Worm (Caenorhabditis elegans): ENCODE results near the gene lido-13.

Gene lido-13

DNA sequence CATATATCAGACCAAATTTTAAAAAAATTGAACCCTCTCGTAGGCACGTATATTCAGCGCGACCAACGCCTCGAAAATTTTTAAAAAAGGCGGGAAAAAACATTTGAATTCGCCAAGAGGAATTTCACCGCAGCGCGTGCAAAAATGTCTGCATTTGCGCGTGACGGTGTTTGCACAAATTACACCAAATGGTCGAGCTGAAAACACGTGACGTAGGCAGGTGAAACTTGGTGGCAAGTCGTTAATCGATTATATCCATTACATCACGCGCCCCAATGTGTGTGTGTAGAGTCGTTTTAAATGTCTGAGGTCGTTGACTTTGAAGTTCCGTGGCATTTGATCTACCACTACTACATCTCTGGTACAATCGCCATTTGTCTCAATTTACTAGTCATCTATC, 3.4 kb downstream of the lido-13 start, which contains the start of gene sri-31:
Gene sri-31, plus strand, starts transcription at position 301 of the 400 bp plus-strand sequence.
- TF ChIP-seq tbx-9 (tag; optimal IDR thresholded peaks at IDR 0.05; ENCODE audit: borderline replicate concordance) (no peak), repo-1 (tag; optimal IDR thresholded peaks at IDR 0.05) (no peak), pbrm-1 (GFP tag; IDR thresholded peaks at IDR 0.05) (no peak), ztf-22 (GFP tag; optimal IDR thresholded peaks at IDR 0.05) (no peak), atf-7 (tag; optimal IDR thresholded peaks at IDR 0.05) (no peak), lsl-1 (GFP tag; optimal IDR thresholded peaks at IDR 0.05) (no peak), ztf-6 (GFP tag; IDR thresholded peaks at IDR 0.05) (no peak), unc-62 (GFP tag; optimal IDR thresholded peaks at IDR 0.05) (no peak), madf-6 (GFP tag; IDR thresholded peaks at IDR 0.05) (no peak), hmg-20 (GFP tag; IDR thresholded peaks at IDR 0.05) (no peak), attf-5 (GFP tag; optimal IDR thresholded peaks at IDR 0.05) (no peak), Y56A3A.18 (GFP tag; IDR thresholded peaks at IDR 0.05) (no peak), Y53F4B.3 (GFP tag; IDR thresholded peaks at IDR 0.05) (no peak)

DNA sequence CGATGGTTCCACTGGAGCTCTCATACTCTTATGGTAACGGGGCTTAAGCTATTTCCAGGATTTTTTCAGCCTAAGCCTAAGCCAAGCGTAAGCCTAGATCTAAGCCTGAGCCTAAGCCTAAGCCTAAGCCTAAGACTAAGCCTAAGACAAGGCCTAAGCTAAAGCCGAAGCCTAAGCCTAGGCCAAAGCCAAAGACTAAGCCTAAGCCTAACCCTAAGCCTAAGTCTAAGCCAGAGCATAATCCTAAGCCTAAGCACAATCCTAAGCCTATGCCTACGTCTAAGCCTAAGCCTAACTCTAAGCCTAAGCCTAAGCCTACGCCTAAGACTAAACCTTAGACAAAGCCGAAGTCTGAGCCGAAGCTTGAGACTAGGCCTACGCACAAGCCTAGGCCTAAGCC, 5.1 kb downstream of the lido-13 start:
- TF ChIP-seq madf-6 (GFP tag; IDR thresholded peaks at IDR 0.05) = peak; percentile 24; the same call in 1 of the 2 replicates
- TF ChIP-seq hsf-1 (GFP tag; IDR thresholded peaks at IDR 0.05) = 0 out of 2 replicates have a peak, but pooled peaks have one; percentile 39
- TF ChIP-seq attf-5 (GFP tag; optimal IDR thresholded peaks at IDR 0.05) = no peak

DNA sequence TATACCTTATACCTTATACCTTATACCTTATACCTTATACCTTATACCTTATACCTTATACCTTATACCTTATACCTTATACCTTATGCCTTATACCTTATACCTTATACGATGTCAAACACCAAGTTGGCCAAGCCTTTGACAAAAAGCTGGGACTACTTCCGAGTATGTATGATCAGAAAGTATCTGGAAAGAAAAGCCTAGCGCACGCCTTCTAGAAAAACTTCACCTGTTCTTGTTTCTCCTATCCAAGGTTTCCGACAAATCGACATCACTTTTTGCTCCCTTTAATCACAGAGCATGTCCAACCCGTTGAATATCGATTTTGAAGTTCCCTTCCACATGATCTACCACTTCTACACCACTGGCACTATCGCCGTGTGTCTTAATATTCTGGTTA, 5.7 kb downstream of the lido-13 start, which contains the start of gene sri-28:
Gene sri-28, plus strand, starts transcription at position 301 of the 400 bp plus-strand sequence.
- TF ChIP-seq K11D2.4 (GFP tag; IDR thresholded peaks at IDR 0.05) = no peak
- no peak for TF ChIP-seq lsl-1 (GFP tag; optimal IDR thresholded peaks at IDR 0.05)
- TF ChIP-seq attf-5 (GFP tag; optimal IDR thresholded peaks at IDR 0.05) = no peak
- no peak for TF ChIP-seq nhr-179 (tag; optimal IDR thresholded peaks at IDR 0.05)
- no peak for TF ChIP-seq F49E8.2 (tag; optimal IDR thresholded peaks at IDR 0.05; ENCODE audit: insufficient read depth)
- no peak for TF ChIP-seq dox-1 (GFP tag; IDR thresholded peaks at IDR 0.05)
- no peak for TF ChIP-seq nfya-2 (GFP tag; IDR thresholded peaks at IDR 0.05)
- TF ChIP-seq mel-28 (tag; optimal IDR thresholded peaks at IDR 0.05; ENCODE audit: borderline replicate concordance) = no peak
- TF ChIP-seq ama-1 (optimal IDR thresholded peaks at IDR 0.05) = no peak
- no peak for TF ChIP-seq ama-1 (GFP tag; optimal IDR thresholded peaks at IDR 0.05)
- no peak for TF ChIP-seq lsy-27 (tag; optimal IDR thresholded peaks at IDR 0.05; ENCODE audit: borderline replicate concordance, insufficient read depth)
- TF ChIP-seq zfh-2 (GFP tag; conservative IDR thresholded peaks at IDR 0.05) = no peak
- TF ChIP-seq unc-130 (GFP tag; optimal IDR thresholded peaks at IDR 0.05) = no peak
- no peak for TF ChIP-seq madf-3 (GFP tag; IDR thresholded peaks at IDR 0.05)
- TF ChIP-seq ceh-100 (GFP tag; IDR thresholded peaks at IDR 0.05) = no peak
- TF ChIP-seq mxl-1 (tag; optimal IDR thresholded peaks at IDR 0.05) = no peak
- TF ChIP-seq F22D6.2 (tag; optimal IDR thresholded peaks at IDR 0.05) = no peak
- TF ChIP-seq tbp1 (GFP tag; optimal IDR thresholded peaks at IDR 0.05) = no peak

DNA sequence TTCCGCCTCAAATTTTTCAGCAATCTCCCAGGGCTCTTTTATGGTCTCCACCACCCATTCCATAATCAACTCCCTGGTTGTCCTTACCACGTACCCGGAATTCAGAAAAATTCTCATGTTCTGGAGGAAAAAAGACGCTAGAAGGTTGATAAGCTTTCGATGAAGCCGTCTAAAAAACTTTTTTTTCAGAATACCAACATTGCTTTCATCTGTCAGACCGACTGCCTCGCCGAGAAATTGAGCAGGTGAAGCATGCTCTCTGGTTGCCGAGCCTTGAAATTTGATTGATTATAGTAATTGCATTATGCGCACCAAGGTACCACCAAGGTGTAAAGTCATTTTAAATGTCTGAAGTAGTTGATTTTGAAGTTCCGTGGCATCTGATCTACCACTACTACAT, 8.2 kb downstream of the lido-13 start, which contains the start of gene sri-30:
Gene sri-30, plus strand, starts transcription at position 301 of the 400 bp plus-strand sequence.
- no peak for TF ChIP-seq F10E7.11 (tag; optimal IDR thresholded peaks at IDR 0.05)
- no peak for TF ChIP-seq nfyb-1 (GFP tag; IDR thresholded peaks at IDR 0.05)
- TF ChIP-seq aptf-2 (GFP tag; conservative IDR thresholded peaks at IDR 0.05) = no peak
- no peak for TF ChIP-seq madf-6 (GFP tag; IDR thresholded peaks at IDR 0.05)
- no peak for TF ChIP-seq Y56A3A.18 (GFP tag; IDR thresholded peaks at IDR 0.05)
- no peak for TF ChIP-seq zim-3 (tag; optimal IDR thresholded peaks at IDR 0.05)
- no peak for TF ChIP-seq snpc-3.4 (tag; optimal IDR thresholded peaks at IDR 0.05)
- TF ChIP-seq ztf-22 (GFP tag; optimal IDR thresholded peaks at IDR 0.05) = no peak
- TF ChIP-seq aptf-3 (GFP tag; IDR thresholded peaks at IDR 0.05) = no peak
- no peak for TF ChIP-seq unc-130 (GFP tag; optimal IDR thresholded peaks at IDR 0.05)
- TF ChIP-seq ztf-26 (tag; optimal IDR thresholded peaks at IDR 0.05) = no peak
- TF ChIP-seq egl-44 (GFP tag; IDR thresholded peaks at IDR 0.05) = no peak
- no peak for TF ChIP-seq nhr-27 (tag; optimal IDR thresholded peaks at IDR 0.05)
- no peak for TF ChIP-seq chd-7 (tag; optimal IDR thresholded peaks at IDR 0.05)
